Fruit fly (Drosophila melanogaster) whole organism, embryonic: ENCODE data around the gene CG7156.
A peak's percentile ranks its signal among the peaks of the same experiment; 100 is the strongest.

Experiments used
- CG10321 ChIP-seq: fragments of 200-800 bp; sonication (Bioruptor generic); IDR thresholded peaks from 2 replicates; pipeline ENCODE4 v1.3.6; 2022; ENCODE audit warnings: missing biosample characterization, missing genetic modification characterization
- CG10543 ChIP-seq: fragments of 200-800 bp; sonication (Bioruptor generic); optimal IDR thresholded peaks from 3 replicates; lab custom pipeline; 2017; ENCODE audit warnings: missing biosample characterization, mild to moderate bottlenecking, missing genetic modification characterization, moderate library complexity
- CG11085 ChIP-seq: fragments of 200-800 bp; sonication (Bioruptor generic); IDR thresholded peaks from 2 replicates; pipeline ENCODE4 v1.3.6; 2022; ENCODE audit warnings: missing biosample characterization, missing genetic modification characterization
- CG12299 ChIP-seq: fragments of 200-800 bp; sonication (Bioruptor generic); optimal IDR thresholded peaks from 2 replicates; lab custom pipeline; 2018; ENCODE audit warnings: missing biosample characterization, mild to moderate bottlenecking, missing genetic modification characterization
- CG13296 ChIP-seq: fragments of 200-800 bp; sonication (Bioruptor generic); optimal IDR thresholded peaks from 3 replicates; lab custom pipeline; 2018; ENCODE audit warnings: missing biosample characterization, mild to moderate bottlenecking, missing genetic modification characterization
- CG14441 ChIP-seq: fragments of 200-800 bp; sonication (Bioruptor generic); IDR thresholded peaks from 2 replicates; pipeline ENCODE4 v1.3.6; 2022; ENCODE audit warnings: missing biosample characterization, missing genetic modification characterization
- CG16815 ChIP-seq: fragments of 200-800 bp; sonication (Bioruptor generic); optimal IDR thresholded peaks from 3 replicates; lab custom pipeline; 2017; ENCODE audit warnings: missing biosample characterization, mild to moderate bottlenecking, missing genetic modification characterization
- CG17802 ChIP-seq: fragments of 200-800 bp; sonication (Bioruptor generic); optimal IDR thresholded peaks from 2 replicates; lab custom pipeline; 2018; ENCODE audit warnings: missing biosample characterization, mild to moderate bottlenecking, missing genetic modification characterization, moderate library complexity
- CG17912 ChIP-seq: fragments of 200-800 bp; sonication (Bioruptor generic); optimal IDR thresholded peaks from 2 replicates; lab custom pipeline; 2018; ENCODE audit warnings: missing biosample characterization, mild to moderate bottlenecking, missing genetic modification characterization
- CG18619 ChIP-seq: fragments of 200-800 bp; sonication (Bioruptor generic); optimal IDR thresholded peaks from 3 replicates; lab custom pipeline; 2017; ENCODE audit warnings: missing biosample characterization, mild to moderate bottlenecking, missing genetic modification characterization
- CG2678 ChIP-seq: fragments of 200-800 bp; sonication (Bioruptor generic); optimal IDR thresholded peaks from 3 replicates; lab custom pipeline; 2019; ENCODE audit warnings: missing biosample characterization, mild to moderate bottlenecking, missing genetic modification characterization, moderate library complexity
- CG3726 ChIP-seq: fragments of 200-800 bp; sonication (Bioruptor generic); IDR thresholded peaks from 3 replicates; pipeline ENCODE4, ENCODE4 v1.3.6; 2022; ENCODE audit warnings: missing biosample characterization, missing genetic modification characterization
- CG4328 ChIP-seq: fragments of 200-800 bp; sonication (Bioruptor generic); optimal IDR thresholded peaks from 3 replicates; lab custom pipeline; 2017; ENCODE audit warnings: missing biosample characterization, missing genetic modification reagents, missing genetic modification characterization
- CG4820 ChIP-seq: fragments of 200-800 bp; sonication (Bioruptor generic); optimal IDR thresholded peaks from 3 replicates; lab custom pipeline; 2016; ENCODE audit warnings: missing biosample characterization, missing genetic modification characterization
- CG6254 ChIP-seq: fragments of 200-800 bp; sonication (Bioruptor generic); optimal IDR thresholded peaks from 3 replicates; lab custom pipeline; 2017; ENCODE audit warnings: mild to moderate bottlenecking, missing biosample characterization, missing genetic modification reagents, missing genetic modification characterization
- CG7271 ChIP-seq: fragments of 200-800 bp; sonication (Bioruptor generic); optimal IDR thresholded peaks from 2 replicates; lab custom pipeline; 2018; ENCODE audit warnings: missing biosample characterization, mild to moderate bottlenecking, missing genetic modification characterization, moderate library complexity
- CG8944 ChIP-seq: fragments of 200-800 bp; sonication (Bioruptor generic); optimal IDR thresholded peaks from 3 replicates; lab custom pipeline; 2016; ENCODE audit warnings: missing biosample characterization, missing genetic modification characterization
- CoRest ChIP-seq: fragments of 200-800 bp; sonication (Bioruptor generic); optimal IDR thresholded peaks from 3 replicates; lab custom pipeline; 2018; ENCODE audit warnings: missing biosample characterization, mild to moderate bottlenecking, missing genetic modification characterization, moderate library complexity
- D ChIP-seq, 2 experiments: fragments of 200-800 bp in 1 of 2; fragments of >200 bp in 1 of 2; sonication (Bioruptor generic) in 1 of 2; optimal IDR thresholded peaks; 2 replicates in 1 of 2; 3 replicates in 1 of 2; lab custom pipeline; 2017; ENCODE audit warnings: mild to moderate bottlenecking in 1 of 2, missing biosample characterization in 1 of 2, missing genetic modification characterization in 1 of 2, missing genetic modification reagents in 1 of 2
- D19A ChIP-seq: fragments of 200-800 bp; optimal IDR thresholded peaks from 3 replicates; lab custom pipeline; 2019; ENCODE audit warnings: missing biosample characterization, mild to moderate bottlenecking, missing genetic modification characterization, moderate library complexity
- Dfd ChIP-seq, 2 experiments: fragments of >200 bp; optimal IDR thresholded peaks; 2 replicates each; lab custom pipeline; 2017; ENCODE audit warnings: missing biosample characterization in 2 of 2, missing genetic modification characterization in 2 of 2
- ERR ChIP-seq: fragments of 200-800 bp; sonication (Bioruptor generic); optimal IDR thresholded peaks from 2 replicates; lab custom pipeline; 2016; ENCODE audit warnings: missing biosample characterization, missing genetic modification characterization
- Fer3 ChIP-seq: fragments of 200-800 bp; sonication (Bioruptor generic); optimal IDR thresholded peaks from 2 replicates; lab custom pipeline; 2018; ENCODE audit warnings: missing biosample characterization, mild to moderate bottlenecking, missing genetic modification characterization, moderate library complexity
- Gsc ChIP-seq: fragments of 200-800 bp; sonication (Bioruptor generic); IDR thresholded peaks from 2 replicates; pipeline ENCODE4 v1.3.6; 2022; ENCODE audit warnings: missing biosample characterization, missing genetic modification characterization
- HHEX ChIP-seq: fragments of 200-800 bp; sonication (Bioruptor generic); optimal IDR thresholded peaks from 3 replicates; lab custom pipeline; 2017; ENCODE audit warnings: missing biosample characterization, mild to moderate bottlenecking, missing genetic modification characterization, missing genetic modification reagents
- MESR4 ChIP-seq: fragments of 200-800 bp; sonication (Bioruptor generic); optimal IDR thresholded peaks from 2 replicates; lab custom pipeline; 2018; ENCODE audit warnings: missing biosample characterization, mild to moderate bottlenecking, missing genetic modification characterization, moderate library complexity
- Mrtf ChIP-seq: fragments of 200-800 bp; sonication (Bioruptor generic); IDR thresholded peaks from 3 replicates; pipeline ENCODE4 v1.3.6; 2022; ENCODE audit warnings: missing biosample characterization, missing genetic modification characterization
- NC2α ChIP-seq: fragments of 200-800 bp; sonication (Bioruptor generic); optimal IDR thresholded peaks from 2 replicates; lab custom pipeline; 2016; ENCODE audit warnings: missing biosample characterization, missing genetic modification characterization
- Oaz ChIP-seq: fragments of 200-800 bp; sonication (Bioruptor generic); IDR thresholded peaks from 2 replicates; pipeline ENCODE4 v1.3.6; 2022; ENCODE audit warnings: missing biosample characterization, missing genetic modification characterization
- Optix ChIP-seq: fragments of 200-800 bp; sonication (Bioruptor generic); IDR thresholded peaks from 3 replicates; pipeline ENCODE4 v1.3.6; 2022; ENCODE audit warnings: missing biosample characterization, missing genetic modification characterization
- Usf ChIP-seq: fragments of 200-800 bp; sonication (Bioruptor generic); optimal IDR thresholded peaks from 2 replicates; lab custom pipeline; 2017; ENCODE audit warnings: missing genotype, missing biosample characterization, missing genetic modification characterization
- YL-1 ChIP-seq: fragments of 200-800 bp; sonication (Bioruptor generic); optimal IDR thresholded peaks from 3 replicates; lab custom pipeline; 2017; ENCODE audit warnings: missing biosample characterization, mild to moderate bottlenecking, missing genetic modification characterization
- bbx ChIP-seq: fragments of 200-800 bp; sonication (Bioruptor generic); IDR thresholded peaks from 2 replicates; pipeline ENCODE4 v1.3.6; 2022; ENCODE audit warnings: missing biosample characterization, missing genetic modification characterization; ENCODE audit not compliant: partially characterized antibody
- bcd ChIP-seq: fragments of 200-800 bp; sonication (Bioruptor generic); optimal IDR thresholded peaks from 2 replicates; lab custom pipeline; 2017; ENCODE audit warnings: missing biosample characterization, mild to moderate bottlenecking, missing genetic modification characterization
- bsh ChIP-seq, 2 experiments: fragments of 200-800 bp; sonication (Bioruptor generic); optimal IDR thresholded peaks; 2 replicates each; lab custom pipeline; 2017 to 2018; ENCODE audit warnings: mild to moderate bottlenecking in 2 of 2, missing biosample characterization in 2 of 2, missing genetic modification characterization in 2 of 2, moderate library complexity in 1 of 2
- cad ChIP-seq: fragments of >200 bp; optimal IDR thresholded peaks from 2 replicates; lab custom pipeline; 2017; ENCODE audit warnings: missing biosample characterization, missing genetic modification characterization
- caup ChIP-seq: fragments of 200-800 bp; sonication (Bioruptor generic); optimal IDR thresholded peaks from 3 replicates; lab custom pipeline; 2017; ENCODE audit warnings: missing biosample characterization, mild to moderate bottlenecking, missing genetic modification characterization, moderate library complexity; ENCODE audit not compliant: severe bottlenecking
- exex ChIP-seq: fragments of 200-800 bp; sonication (Bioruptor generic); optimal IDR thresholded peaks from 4 replicates; lab custom pipeline; 2018; ENCODE audit warnings: missing biosample characterization, mild to moderate bottlenecking, missing genetic modification characterization, moderate library complexity
- gsb-n ChIP-seq: fragments of 200-800 bp; sonication (Bioruptor generic); optimal IDR thresholded peaks from 3 replicates; lab custom pipeline; 2018; ENCODE audit warnings: missing biosample characterization, mild to moderate bottlenecking, missing genetic modification characterization
- h ChIP-seq: fragments of >200 bp; optimal IDR thresholded peaks from 2 replicates; lab custom pipeline; 2017
- her ChIP-seq: fragments of 200-800 bp; sonication (Bioruptor generic); optimal IDR thresholded peaks from 2 replicates; lab custom pipeline; 2016; ENCODE audit warnings: missing biosample characterization, missing genetic modification characterization
- jumu ChIP-seq: fragments of 200-800 bp; sonication (Bioruptor generic); optimal IDR thresholded peaks from 3 replicates; lab custom pipeline; 2016; ENCODE audit warnings: missing biosample characterization, missing genetic modification characterization
- nerfin-1 ChIP-seq: fragments of 200-800 bp; sonication (Bioruptor generic); optimal IDR thresholded peaks from 3 replicates; lab custom pipeline; 2019; ENCODE audit warnings: missing biosample characterization, mild to moderate bottlenecking, missing genetic modification characterization, moderate library complexity
- otp ChIP-seq: fragments of 200-800 bp; sonication (Bioruptor generic); IDR thresholded peaks from 3 replicates; pipeline ENCODE4, ENCODE4 v1.3.6; 2022; ENCODE audit warnings: missing biosample characterization, missing genetic modification characterization
- pan ChIP-seq, 4 experiments: fragments of >200 bp in 3 of 4; fragments of 200-800 bp in 1 of 4; sonication (Bioruptor generic) in 1 of 4; optimal IDR thresholded peaks in 3 of 4; IDR thresholded peaks in 1 of 4; 2 replicates each; pipeline versions ENCODE4 v1.3.6 to Lab custom; 2017 to 2022; ENCODE audit warnings: missing biosample characterization in 2 of 4, missing genetic modification characterization in 2 of 4, mixed read lengths in 1 of 4
- pho ChIP-seq: fragments of 200-800 bp; sonication (Bioruptor generic); optimal IDR thresholded peaks from 2 replicates; lab custom pipeline; 2016; ENCODE audit warnings: missing biosample characterization, missing genetic modification characterization
- ranshi ChIP-seq: fragments of 200-800 bp; sonication (Bioruptor generic); IDR thresholded peaks from 2 replicates; pipeline ENCODE4 v1.3.6; 2022; ENCODE audit warnings: missing biosample characterization, missing genetic modification characterization
- tio ChIP-seq: fragments of 200-800 bp; sonication (Bioruptor generic); optimal IDR thresholded peaks from 2 replicates; lab custom pipeline; 2017; ENCODE audit warnings: missing biosample characterization, missing genetic modification characterization, inconsistent platforms

CG7156 gene

DNA sequence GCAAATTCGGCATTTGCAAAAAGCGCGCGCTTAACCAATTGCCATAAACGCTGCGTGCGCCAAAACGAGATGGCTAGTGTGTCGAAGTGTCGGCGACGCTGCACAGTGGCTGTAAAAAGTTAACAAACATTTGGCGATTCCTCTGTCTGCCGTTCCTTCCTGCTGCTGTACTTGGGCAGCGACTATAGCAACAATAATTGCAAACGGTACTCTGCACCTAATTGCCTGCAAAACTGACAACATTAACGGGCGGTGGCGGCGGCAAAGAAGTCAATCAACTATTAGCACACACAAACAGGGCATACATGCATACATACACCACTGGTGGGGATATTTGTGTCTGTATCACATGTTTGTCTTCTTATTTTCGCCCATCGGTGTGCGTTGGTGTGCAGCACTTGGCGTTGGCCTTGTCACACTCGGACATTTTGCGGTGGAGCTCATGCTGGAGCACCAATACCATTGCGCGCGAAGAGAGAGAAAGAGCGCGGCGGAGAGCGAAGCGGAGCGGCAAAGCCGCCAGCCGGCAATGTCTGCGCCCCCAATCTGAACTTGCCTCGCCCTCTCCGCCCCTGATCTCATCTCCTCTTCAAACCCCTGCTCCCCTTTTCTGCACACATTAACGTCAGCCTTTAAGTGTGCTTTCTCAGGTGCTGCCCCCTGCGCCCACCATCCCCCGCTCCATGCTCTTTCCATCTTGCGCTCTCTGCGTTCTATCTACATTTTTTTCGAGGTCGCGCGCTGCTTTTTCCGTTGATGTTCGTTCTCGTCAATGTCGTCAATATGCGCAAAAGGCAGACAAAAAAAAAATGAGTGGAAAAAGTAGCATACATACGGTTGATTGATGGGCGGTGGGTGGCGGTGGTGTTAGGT is 2.4 kb upstream of the CG7156 start (continued):
- TF ChIP-seq bsh (GFP tag; optimal IDR thresholded peaks at IDR 0.05; lab: Kevin White, UChicago) (no peak), CG10543 (GFP tag; lab: Kevin White, UChicago) (peak; percentile 88), CG14441 (GFP tag; lab: Robert Waterston, UW) (no peak), bbx (GFP tag; lab: Robert Waterston, UW) (no peak; the same call in 1 of the 2 replicates), otp (GFP tag; lab: Robert Waterston, UW) (no peak), cad (GFP tag; lab: Kevin White, UChicago) (no peak), CG17802 (no peak), CG8944 (GFP tag; lab: Kevin White, UChicago) (no peak), Mrtf (GFP tag; lab: Robert Waterston, UW) (no peak), CG4328 (GFP tag; lab: Kevin White, UChicago) (no peak), CG11085 (GFP tag; lab: Robert Waterston, UW) (0 out of 2 replicates have a peak, but pooled peaks have one; percentile 25), exex (tag; lab: Kevin White, UChicago) (peak; percentile 28), pho (no peak), gsb-n (tag; lab: Kevin White, UChicago) (no peak), D19A (tag; lab: Kevin White, UChicago) (no peak), Dfd (GFP tag; optimal IDR thresholded peaks at IDR 0.05; lab: Kevin White, UChicago) (no peak), CG3726 (GFP tag; lab: Robert Waterston, UW) (0 out of 3 replicates have a peak, but pooled peaks have one; percentile 19), jumu (GFP tag; lab: Kevin White, UChicago) (no peak), bcd (peak; percentile 4), CG17912 (GFP tag; lab: Kevin White, UChicago) (no peak), CG16815 (GFP tag; lab: Kevin White, UChicago) (no peak), CG12299 (tag; lab: Kevin White, UChicago) (no peak), Gsc (GFP tag; lab: Robert Waterston, UW) (no peak), caup (no peak), CG13296 (GFP tag; lab: Kevin White, UChicago) (no peak), tio (GFP tag; lab: Kevin White, UChicago) (no peak), CG7271 (tag; lab: Kevin White, UChicago) (no peak), Oaz (no peak), CG2678 (tag; lab: Kevin White, UChicago) (peak; percentile 16), CG4820 (no peak), ERR (GFP tag; lab: Kevin White, UChicago) (peak; percentile 69), D (optimal IDR thresholded peaks at IDR 0.05; lab: Kevin White, UChicago) (no peak), D (GFP tag; optimal IDR thresholded peaks at IDR 0.05; lab: Kevin White, UChicago) (no peak), NC2α (GFP tag; lab: Kevin White, UChicago) (no peak), ranshi (GFP tag; lab: Robert Waterston, UW) (no peak), Fer3 (tag; lab: Kevin White, UChicago) (no peak), YL-1 (GFP tag; lab: Kevin White, UChicago) (peak; percentile 3), CoRest (tag; lab: Kevin White, UChicago) (no peak), CG18619 (GFP tag; lab: Kevin White, UChicago) (no peak), MESR4 (GFP tag; lab: Kevin White, UChicago) (no peak), nerfin-1 (tag; lab: Kevin White, UChicago) (no peak), CG6254 (no peak), Optix (GFP tag; lab: Robert Waterston, UW) (no peak; the same call in 2 of the 3 replicates), CG10321 (GFP tag; lab: Robert Waterston, UW) (peak; percentile 93), Usf (GFP tag; lab: Kevin White, UChicago) (no peak), pan (optimal IDR thresholded peaks at IDR 0.05; lab: Kevin White, UChicago) (no peak), pan (GFP tag; optimal IDR thresholded peaks at IDR 0.05 in 1 of 2, IDR thresholded peaks at IDR 0.05 in 1 of 2) (no peak), her (peak; percentile 11), HHEX (GFP tag; lab: Kevin White, UChicago) (no peak), h (lab: Kevin White, UChicago) (no peak)
